Fruit fly (Drosophila melanogaster) whole organism, pupa: Measurements from ENCODE around the gene Dad1.

Experiments used
- CG14655 ChIP-seq: fragments of 200-800 bp; sonication (Bioruptor generic); optimal IDR thresholded peaks from 3 replicates; lab custom pipeline; 2017; ENCODE audit warnings: mild to moderate bottlenecking, missing biosample characterization, missing genetic modification reagents, missing genetic modification characterization
- CG17806 ChIP-seq: fragments of 200-800 bp; sonication (Bioruptor generic); optimal IDR thresholded peaks from 2 replicates; lab custom pipeline; 2018; ENCODE audit warnings: missing biosample characterization, mild to moderate bottlenecking, missing genetic modification characterization, moderate library complexity
- CG8159 ChIP-seq: fragments of 200-800 bp; sonication (Bioruptor generic); optimal IDR thresholded peaks from 3 replicates; lab custom pipeline; 2018; ENCODE audit warnings: missing biosample characterization, mild to moderate bottlenecking, missing genetic modification characterization, moderate library complexity
- rn ChIP-seq: fragments of 200-800 bp; sonication (Bioruptor generic); IDR thresholded peaks from 2 replicates; pipeline ENCODE4 v1.3.6; 2022; ENCODE audit warnings: missing biosample characterization, missing genetic modification characterization

DNA sequence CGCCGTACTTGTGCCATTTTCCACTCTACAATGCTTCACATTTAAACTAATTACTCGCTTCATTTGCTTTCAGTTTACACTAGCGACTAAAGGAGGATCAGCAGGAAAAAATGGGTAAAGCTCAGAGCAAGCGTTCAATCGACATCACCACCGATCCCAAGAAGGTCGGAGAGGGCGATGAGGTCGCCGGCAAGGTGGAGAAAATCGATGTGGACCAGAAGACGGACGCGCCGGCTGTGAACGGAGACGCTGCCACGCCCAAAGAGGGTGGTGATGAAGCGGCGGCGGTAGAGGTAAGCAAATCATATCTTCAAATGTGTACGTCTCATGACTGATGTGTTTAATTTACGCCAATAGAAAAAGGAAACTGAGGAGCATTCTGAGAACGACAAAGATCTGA is 42.9 kb upstream of the Dad1 start:
- TF ChIP-seq rn (GFP tag; lab: Robert Waterston, UW), result no peak
- TF ChIP-seq CG8159 (tag; lab: Kevin White, UChicago), result no peak
- no peak for TF ChIP-seq CG17806 (tag; lab: Kevin White, UChicago)
- no peak for TF ChIP-seq CG14655
